Worm (Caenorhabditis elegans): ENCODE results near the gene ldb-1.

ce11 chrX:11001750-11002149 is 27.0 kb upstream of the ldb-1 start, which contains the start of gene col-177:
- TF ChIP-seq B0310.2 (tag; optimal IDR thresholded peaks at IDR 0.05) (no peak), flt-1 (GFP tag; IDR thresholded peaks at IDR 0.05) (no peak), aly-1 (tag; optimal IDR thresholded peaks at IDR 0.05) (no peak), ets-7 (tag; optimal IDR thresholded peaks at IDR 0.05) (no peak), ama-1 (optimal IDR thresholded peaks at IDR 0.05) (no peak), scrt-1 (GFP tag; IDR thresholded peaks at IDR 0.05) (no peak), F13C5.2 (tag; optimal IDR thresholded peaks at IDR 0.05) (no peak), ceh-13 (GFP tag; optimal IDR thresholded peaks at IDR 0.05) (no peak), tbx-37 (GFP tag; conservative IDR thresholded peaks at IDR 0.05) (no peak), pes-1 (GFP tag; IDR thresholded peaks at IDR 0.05) (no peak)

All from whole organism, early embryonic.